Fruit fly (Drosophila melanogaster) whole organism, embryonic: ENCODE measurements around the gene Tace.

Experiments used
- Adf1 ChIP-seq: fragments of 200-800 bp; sonication (Bioruptor generic); IDR thresholded peaks from 2 replicates; pipeline ENCODE4 v1.3.6; 2022; ENCODE audit warnings: missing biosample characterization, missing genetic modification characterization
- Awh ChIP-seq: fragments of 200-800 bp; sonication (Bioruptor generic); IDR thresholded peaks from 2 replicates; pipeline ENCODE4, ENCODE4 v1.3.6; 2022; ENCODE audit warnings: missing biosample characterization, missing genetic modification characterization
- Bteb2 ChIP-seq: fragments of 200-800 bp; sonication (Bioruptor generic); optimal IDR thresholded peaks from 2 replicates; lab custom pipeline; 2016; ENCODE audit warnings: missing biosample characterization, missing genetic modification characterization
- CG1233 ChIP-seq: fragments of 200-800 bp; sonication (Bioruptor generic); optimal IDR thresholded peaks from 4 replicates; lab custom pipeline; 2018; ENCODE audit warnings: missing biosample characterization, mild to moderate bottlenecking, missing genetic modification characterization
- CG1603 ChIP-seq: fragments of 200-800 bp; sonication (Bioruptor generic); optimal IDR thresholded peaks from 2 replicates; lab custom pipeline; 2019; ENCODE audit warnings: missing biosample characterization, mild to moderate bottlenecking, missing genetic modification characterization, moderate library complexity
- CG2202 ChIP-seq: fragments of 200-800 bp; sonication (Bioruptor generic); optimal IDR thresholded peaks from 2 replicates; lab custom pipeline; 2018; ENCODE audit warnings: missing biosample characterization, mild to moderate bottlenecking, missing genetic modification characterization
- CG2712 ChIP-seq: fragments of 200-800 bp; optimal IDR thresholded peaks from 3 replicates; lab custom pipeline; 2019; ENCODE audit warnings: missing biosample characterization, mild to moderate bottlenecking, missing genetic modification characterization, moderate library complexity
- CG33213 ChIP-seq: fragments of 200-800 bp; sonication (Bioruptor generic); optimal IDR thresholded peaks from 3 replicates; lab custom pipeline; 2016; ENCODE audit warnings: missing biosample characterization, missing genetic modification characterization
- CG34224 ChIP-seq: fragments of 200-800 bp; sonication (Bioruptor generic); IDR thresholded peaks from 3 replicates; pipeline ENCODE4 v1.3.6; 2022; ENCODE audit warnings: missing biosample characterization, missing genetic modification characterization; ENCODE audit not compliant: partially characterized antibody
- CG42726 ChIP-seq: fragments of 200-800 bp; sonication (Bioruptor generic); IDR thresholded peaks from 2 replicates; pipeline ENCODE4 v1.3.6; 2022; ENCODE audit warnings: missing biosample characterization, missing genetic modification characterization; ENCODE audit not compliant: partially characterized antibody
- CG43689 ChIP-seq: fragments of 200-800 bp; sonication (Bioruptor generic); IDR thresholded peaks from 2 replicates; pipeline ENCODE4 v1.3.6; 2022; ENCODE audit warnings: missing biosample characterization, missing genetic modification characterization
- CG6813 ChIP-seq: fragments of 200-800 bp; sonication (Bioruptor generic); optimal IDR thresholded peaks from 2 replicates; lab custom pipeline; 2017; ENCODE audit warnings: missing biosample characterization, missing genetic modification characterization, mild to moderate bottlenecking, moderate library complexity, missing genetic modification reagents
- CG7786 ChIP-seq: fragments of 200-800 bp; sonication (Bioruptor generic); optimal IDR thresholded peaks from 2 replicates; lab custom pipeline; 2016; ENCODE audit warnings: missing biosample characterization, missing genetic modification characterization
- CG7963 ChIP-seq: fragments of 200-800 bp; sonication (Bioruptor generic); IDR thresholded peaks from 3 replicates; pipeline ENCODE4 v1.3.6; 2022; ENCODE audit warnings: missing biosample characterization, missing genetic modification characterization; ENCODE audit not compliant: partially characterized antibody
- CG7987 ChIP-seq: fragments of 200-800 bp; sonication (Bioruptor generic); optimal IDR thresholded peaks from 2 replicates; lab custom pipeline; 2018; ENCODE audit warnings: missing biosample characterization, mild to moderate bottlenecking, missing genetic modification characterization, moderate library complexity
- CrebB ChIP-seq: fragments of 200-800 bp; sonication (Bioruptor generic); optimal IDR thresholded peaks from 3 replicates; lab custom pipeline; 2018; ENCODE audit warnings: missing biosample characterization, mild to moderate bottlenecking, missing genetic modification characterization
- E2f2 ChIP-seq: fragments of 200-800 bp; sonication (Bioruptor generic); IDR thresholded peaks from 2 replicates; pipeline ENCODE4 v1.3.6; 2022; ENCODE audit warnings: missing biosample characterization, missing genetic modification characterization
- HLHmδ ChIP-seq: fragments of 200-800 bp; sonication (Bioruptor generic); optimal IDR thresholded peaks from 2 replicates; lab custom pipeline; 2018; ENCODE audit warnings: missing biosample characterization, mild to moderate bottlenecking, missing genetic modification characterization, moderate library complexity
- Hmr ChIP-seq: fragments of 200-800 bp; sonication (Bioruptor generic); optimal IDR thresholded peaks from 3 replicates; lab custom pipeline; 2017; ENCODE audit warnings: mild to moderate bottlenecking, missing biosample characterization, missing genetic modification reagents, missing genetic modification characterization
- Hr39 ChIP-seq: fragments of >200 bp; optimal IDR thresholded peaks from 2 replicates; lab custom pipeline; 2017
- Hr51 ChIP-seq, 2 experiments: fragments of 200-800 bp; sonication (Bioruptor generic); optimal IDR thresholded peaks; 2 replicates in 1 of 2; 3 replicates in 1 of 2; lab custom pipeline; 2016 to 2018; ENCODE audit warnings: missing biosample characterization in 2 of 2, missing genetic modification characterization in 2 of 2, mild to moderate bottlenecking in 1 of 2, moderate library complexity in 1 of 2
- MTF-1 ChIP-seq: fragments of 200-800 bp; sonication (Bioruptor generic); optimal IDR thresholded peaks from 2 replicates; lab custom pipeline; 2018; ENCODE audit warnings: missing biosample characterization, mild to moderate bottlenecking, missing genetic modification characterization, borderline replicate concordance
- Med ChIP-seq: fragments of 200-800 bp; sonication (Bioruptor generic); peaks from one replicate; lab custom pipeline; 2016; ENCODE audit warnings: missing biosample characterization, missing genetic modification characterization, mild to moderate bottlenecking, inconsistent platforms, moderate library complexity
- Poxn ChIP-seq: fragments of 200-800 bp; sonication (Bioruptor generic); IDR thresholded peaks from 2 replicates; pipeline ENCODE4 v1.3.6; 2022; ENCODE audit warnings: missing biosample characterization, missing genetic modification characterization
- Six4 ChIP-seq: fragments of 200-800 bp; sonication (Bioruptor generic); optimal IDR thresholded peaks from 2 replicates; lab custom pipeline; 2016; ENCODE audit warnings: missing biosample characterization, missing genetic modification characterization
- Sry-β ChIP-seq: fragments of 200-800 bp; sonication (Bioruptor generic); optimal IDR thresholded peaks from 2 replicates; lab custom pipeline; 2018; ENCODE audit warnings: missing biosample characterization, mild to moderate bottlenecking, missing genetic modification characterization, moderate library complexity
- Ssrp ChIP-seq: fragments of 200-800 bp; sonication (Bioruptor generic); optimal IDR thresholded peaks from 2 replicates; lab custom pipeline; 2018; ENCODE audit warnings: missing biosample characterization, mild to moderate bottlenecking, missing genetic modification characterization, moderate library complexity
- Usf ChIP-seq: fragments of 200-800 bp; sonication (Bioruptor generic); optimal IDR thresholded peaks from 2 replicates; lab custom pipeline; 2017; ENCODE audit warnings: missing genotype, missing biosample characterization, missing genetic modification characterization
- bsh ChIP-seq, 2 experiments: fragments of 200-800 bp; sonication (Bioruptor generic); optimal IDR thresholded peaks; 2 replicates each; lab custom pipeline; 2017 to 2018; ENCODE audit warnings: mild to moderate bottlenecking in 2 of 2, missing biosample characterization in 2 of 2, missing genetic modification characterization in 2 of 2, moderate library complexity in 1 of 2
- btn ChIP-seq: fragments of 200-800 bp; sonication (Bioruptor generic); optimal IDR thresholded peaks from 2 replicates; lab custom pipeline; 2016; ENCODE audit warnings: missing biosample characterization, missing genetic modification characterization
- chinmo ChIP-seq: fragments of 200-800 bp; sonication (Bioruptor generic); IDR thresholded peaks from 4 replicates; pipeline ENCODE4 v1.3.6; 2022; ENCODE audit warnings: missing biosample characterization, missing genetic modification characterization; ENCODE audit not compliant: partially characterized antibody
- emc ChIP-seq: fragments of 200-800 bp; sonication (Bioruptor generic); optimal IDR thresholded peaks from 2 replicates; lab custom pipeline; 2016; ENCODE audit warnings: missing biosample characterization, missing genetic modification characterization
- ems ChIP-seq: fragments of 200-800 bp; sonication (Bioruptor generic); optimal IDR thresholded peaks from 3 replicates; lab custom pipeline; 2016; ENCODE audit warnings: missing biosample characterization, missing genetic modification characterization
- esg ChIP-seq: fragments of 200-800 bp; sonication (Bioruptor generic); conservative IDR thresholded peaks from 2 replicates; pipeline ENCODE4 v1.3.6; 2022; ENCODE audit warnings: missing biosample characterization, missing genetic modification characterization
- fd3F ChIP-seq: fragments of 200-800 bp; sonication (Bioruptor generic); optimal IDR thresholded peaks from 2 replicates; lab custom pipeline; 2018; ENCODE audit warnings: missing biosample characterization, mild to moderate bottlenecking, missing genetic modification characterization, moderate library complexity
- fd96Cb ChIP-seq: fragments of 200-800 bp; sonication (Bioruptor generic); optimal IDR thresholded peaks from 2 replicates; lab custom pipeline; 2018; ENCODE audit warnings: missing biosample characterization, mild to moderate bottlenecking, missing genetic modification characterization, moderate library complexity
- grn ChIP-seq: fragments of 200-800 bp; sonication (Bioruptor generic); optimal IDR thresholded peaks from 3 replicates; lab custom pipeline; 2017; ENCODE audit warnings: missing biosample characterization, missing genetic modification characterization
- insv ChIP-seq, 2 experiments: fragments of 200-800 bp; sonication (Bioruptor generic); optimal IDR thresholded peaks; 3 replicates each; lab custom pipeline; 2016 to 2018; ENCODE audit warnings: missing biosample characterization in 2 of 2, missing genetic modification characterization in 2 of 2
- inv ChIP-seq: fragments of 200-800 bp; sonication (Bioruptor generic); IDR thresholded peaks from 2 replicates; pipeline ENCODE4 v1.3.6; 2022; ENCODE audit warnings: missing biosample characterization, missing genetic modification characterization; ENCODE audit not compliant: partially characterized antibody
- jigr1 ChIP-seq: fragments of 200-800 bp; sonication (Bioruptor generic); IDR thresholded peaks from 3 replicates; pipeline ENCODE4 v1.3.6; 2022; ENCODE audit warnings: missing biosample characterization, missing genetic modification characterization
- lola ChIP-seq, 3 experiments: fragments of >200 bp in 2 of 3; fragments of 200-800 bp in 1 of 3; sonication (Bioruptor generic) in 1 of 3; optimal IDR thresholded peaks; 2 replicates each; lab custom pipeline; 2017 to 2019; ENCODE audit warnings: missing biosample characterization in 3 of 3, missing genetic modification characterization in 3 of 3, mild to moderate bottlenecking in 1 of 3, moderate library complexity in 1 of 3
- sc ChIP-seq, 3 experiments: fragments of >200 bp in 2 of 3; fragments of 200-800 bp in 1 of 3; sonication (Bioruptor generic) in 1 of 3; optimal IDR thresholded peaks; 2 replicates in 2 of 3; 3 replicates in 1 of 3; lab custom pipeline; 2017; ENCODE audit warnings: mild to moderate bottlenecking in 1 of 3, missing biosample characterization in 1 of 3, missing genetic modification characterization in 1 of 3, missing genetic modification reagents in 1 of 3
- tgo ChIP-seq: fragments of 200-800 bp; sonication (Bioruptor generic); IDR thresholded peaks from 3 replicates; pipeline ENCODE4 v1.3.6; 2022; ENCODE audit warnings: missing biosample characterization, missing genetic modification characterization
- twi ChIP-seq: fragments of 200-800 bp; optimal IDR thresholded peaks from 2 replicates; lab custom pipeline; 2019; ENCODE audit warnings: missing biosample characterization, mild to moderate bottlenecking, missing genetic modification characterization, moderate library complexity
- tx ChIP-seq: fragments of 200-800 bp; sonication (Bioruptor generic); optimal IDR thresholded peaks from 2 replicates; lab custom pipeline; 2016; ENCODE audit warnings: missing biosample characterization, missing genetic modification characterization
- usp ChIP-seq: fragments of >200 bp; optimal IDR thresholded peaks from 2 replicates; lab custom pipeline; 2017; ENCODE audit warnings: missing biosample characterization, missing genetic modification characterization
- vfl ChIP-seq: fragments of 200-800 bp; sonication (Bioruptor generic); optimal IDR thresholded peaks from 2 replicates; lab custom pipeline; 2016; ENCODE audit warnings: missing biosample characterization, missing genetic modification characterization

Tace gene

DNA sequence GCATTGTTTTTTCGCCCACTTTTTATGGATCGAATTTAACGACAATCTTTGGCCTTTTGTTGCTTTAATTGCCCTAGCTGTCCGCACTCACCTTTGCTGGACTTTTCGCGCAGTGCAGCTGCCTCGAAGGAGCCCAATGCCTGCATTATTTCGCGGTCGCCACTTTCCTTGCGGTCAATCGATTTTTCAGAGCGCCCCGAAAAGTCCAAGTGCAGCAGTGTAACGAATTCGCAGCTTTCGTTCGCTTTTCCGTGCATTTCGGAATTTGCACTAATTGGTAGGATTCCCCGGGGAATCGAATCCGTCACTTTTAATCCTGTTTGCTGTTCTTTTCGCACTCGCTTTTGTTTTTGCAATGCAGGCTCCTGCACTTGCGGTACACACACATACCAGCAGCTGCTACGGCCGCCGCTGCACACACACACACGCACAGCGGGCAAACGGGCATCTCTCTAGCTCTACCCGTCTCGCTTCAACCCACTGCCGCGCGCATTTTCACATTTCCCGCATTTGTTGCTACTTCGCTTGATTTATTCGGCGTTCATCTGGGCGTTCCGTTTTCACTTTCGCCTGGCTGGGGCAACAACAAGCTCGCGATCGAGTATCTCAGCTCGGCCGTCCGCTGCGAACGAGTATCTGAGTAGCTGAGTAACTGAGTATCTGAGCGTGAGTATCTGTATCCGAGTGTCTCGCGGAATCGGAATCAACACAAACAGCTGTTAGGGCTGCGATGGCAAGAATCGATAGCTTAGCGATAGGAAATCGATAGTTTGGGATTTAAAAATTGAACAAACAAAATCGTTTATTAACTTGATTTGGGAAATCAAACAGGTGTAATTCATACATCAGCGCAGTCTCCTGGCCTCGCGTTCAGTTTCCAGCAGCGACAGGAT, 21.5 kb downstream of the Tace start, which contains the start of gene Mgat2 (continued):
- peak; percentile 61; the same call in 1 of the 2 replicates for TF ChIP-seq Adf1 (GFP tag; lab: Robert Waterston, UW)
- TF ChIP-seq E2f2 (GFP tag; lab: Robert Waterston, UW) = peak; percentile 85
- TF ChIP-seq inv (GFP tag; lab: Robert Waterston, UW) = peak; percentile 74
- TF ChIP-seq Hr51 (GFP tag; optimal IDR thresholded peaks at IDR 0.05; lab: Kevin White, UChicago) = no peak
- TF ChIP-seq Hmr (GFP tag; lab: Kevin White, UChicago) = peak; percentile 31
- no peak for TF ChIP-seq Usf (GFP tag; lab: Kevin White, UChicago)
- peak; percentile 67; the same call in 1 of the 2 replicates for TF ChIP-seq Awh (GFP tag; lab: Robert Waterston, UW)
- TF ChIP-seq Sry-β (GFP tag; lab: Kevin White, UChicago) = peak; percentile 56
- peak; percentile 47 for TF ChIP-seq CrebB (tag; lab: Kevin White, UChicago)
- TF ChIP-seq CG7786 (GFP tag; lab: Kevin White, UChicago) = no peak
- peak; percentile 97 for TF ChIP-seq HLHmδ
- TF ChIP-seq CG34224 = peak; percentile 97
- no peak for TF ChIP-seq esg (GFP tag; lab: Robert Waterston, UW)
- no peak for TF ChIP-seq fd96Cb (tag; lab: Kevin White, UChicago)
- TF ChIP-seq tx (GFP tag; lab: Kevin White, UChicago) = no peak
- TF ChIP-seq CG42726 (GFP tag; lab: Robert Waterston, UW) = peak; percentile 22; the same call in 1 of the 2 replicates
- TF ChIP-seq CG2202 (tag; lab: Kevin White, UChicago) = peak; percentile 66
- no peak for TF ChIP-seq btn (GFP tag; lab: Kevin White, UChicago)
- peak; percentile 27 for TF ChIP-seq grn (GFP tag; lab: Kevin White, UChicago)
- TF ChIP-seq Med (GFP tag; lab: Kevin White, UChicago) = peak; percentile 89
- peak; percentile 61 for TF ChIP-seq CG2712 (tag; lab: Kevin White, UChicago)
- TF ChIP-seq tgo (GFP tag; lab: Robert Waterston, UW) = no peak
- no peak for TF ChIP-seq Six4 (GFP tag; lab: Kevin White, UChicago)
- peak in 1 of 3 experiments; percentile 8 for TF ChIP-seq lola (GFP tag; optimal IDR thresholded peaks at IDR 0.05; lab: Kevin White, UChicago)
- peak; percentile 55 for TF ChIP-seq CG6813 (GFP tag; lab: Kevin White, UChicago)
- peak; percentile 19 for TF ChIP-seq CG1233 (GFP tag; lab: Kevin White, UChicago)
- no peak for TF ChIP-seq CG43689 (GFP tag; lab: Robert Waterston, UW)
- TF ChIP-seq chinmo (GFP tag; lab: Robert Waterston, UW) = peak; percentile 97
- TF ChIP-seq CG33213 = peak; percentile 5
- no peak for TF ChIP-seq Hr39 (lab: Kevin White, UChicago)
- peak; percentile 62 for TF ChIP-seq MTF-1 (GFP tag; lab: Kevin White, UChicago)
- no peak for TF ChIP-seq insv (GFP tag; optimal IDR thresholded peaks at IDR 0.05; lab: Kevin White, UChicago)
- TF ChIP-seq fd3F (GFP tag; lab: Kevin White, UChicago) = no peak
- TF ChIP-seq Ssrp (tag; lab: Kevin White, UChicago) = no peak
- no peak for TF ChIP-seq Poxn (GFP tag; lab: Robert Waterston, UW)
- TF ChIP-seq emc (GFP tag; lab: Kevin White, UChicago) = no peak
- peak; percentile 18 to 61 for TF ChIP-seq bsh (GFP tag; optimal IDR thresholded peaks at IDR 0.05; lab: Kevin White, UChicago)
- TF ChIP-seq usp = no peak
- peak; percentile 82 for TF ChIP-seq CG7963
- no peak for TF ChIP-seq Bteb2 (GFP tag; lab: Kevin White, UChicago)
- TF ChIP-seq vfl = no peak
- TF ChIP-seq CG1603 (tag; lab: Kevin White, UChicago) = peak; percentile 44
- peak; percentile 11 for TF ChIP-seq ems (GFP tag; lab: Kevin White, UChicago)
- no peak for TF ChIP-seq jigr1 (GFP tag; lab: Robert Waterston, UW)
- no peak for TF ChIP-seq sc (optimal IDR thresholded peaks at IDR 0.05; lab: Kevin White, UChicago)
- TF ChIP-seq sc (GFP tag; optimal IDR thresholded peaks at IDR 0.05; lab: Kevin White, UChicago) = no peak
- peak; percentile 75 for TF ChIP-seq CG7987 (GFP tag; lab: Kevin White, UChicago)
- peak; percentile 57 for TF ChIP-seq twi (tag; lab: Kevin White, UChicago)
